6 worm cellular contexts compared by ENCODE assay signal in the genomic region with DNA sequence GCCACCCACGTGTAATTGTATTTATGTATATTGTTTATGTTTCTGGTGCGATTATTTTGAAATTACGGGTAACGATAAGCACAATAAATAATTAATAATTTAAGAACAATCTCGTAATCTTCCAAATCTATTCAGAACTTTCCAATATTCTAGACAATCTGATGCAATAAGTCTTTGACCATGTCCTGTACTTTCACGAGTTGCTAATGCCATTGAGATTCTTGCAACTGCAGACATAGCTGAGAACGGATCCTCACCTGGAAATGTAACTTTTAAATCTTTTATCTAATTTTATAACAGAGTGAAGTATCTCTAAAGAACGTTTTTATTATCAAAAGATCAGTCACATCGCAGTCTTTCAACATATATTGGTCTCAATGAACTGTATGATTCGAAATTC.
TF ChIP-seq lines count a peak whose summit lies in the region.

No protein-coding gene starts in this region.

TF ChIP-seq in whole organism, L2 larva, 48 proteins besides CTCF, POLR2A, EP300 and RAD21:
- no peak for TF ChIP-seq crh-2 (tag; optimal IDR thresholded peaks at IDR 0.05; lab: Kevin White, UChicago)
- no peak for TF ChIP-seq nhr-21 (tag; optimal IDR thresholded peaks at IDR 0.05; lab: Kevin White, UChicago)
- TF ChIP-seq mdl-1 (tag; optimal IDR thresholded peaks at IDR 0.05; lab: Kevin White, UChicago): no peak
- peak; percentile 60 for TF ChIP-seq ama-1 (optimal IDR thresholded peaks at IDR 0.05; lab: Kevin White, UChicago)
- TF ChIP-seq C34F6.9 (tag; optimal IDR thresholded peaks at IDR 0.05; lab: Kevin White, UChicago): no peak
- TF ChIP-seq blmp-1 (tag; optimal IDR thresholded peaks at IDR 0.05; lab: Kevin White, UChicago; ENCODE audit: insufficient read depth): no peak
- no peak for TF ChIP-seq lsy-2 (tag; optimal IDR thresholded peaks at IDR 0.05; lab: Kevin White, UChicago)
- TF ChIP-seq nhr-12 (tag; optimal IDR thresholded peaks at IDR 0.05; lab: Kevin White, UChicago): no peak
- TF ChIP-seq mab-5 (tag; optimal IDR thresholded peaks at IDR 0.05; lab: Kevin White, UChicago): no peak
TF ChIP-seq in whole organism, L2 larva: peak in this region for 1.

TF ChIP-seq in whole organism, L3 larva, 47 proteins besides CTCF, POLR2A, EP300 and RAD21:
- TF ChIP-seq nhr-43 (tag; optimal IDR thresholded peaks at IDR 0.05; lab: Kevin White, UChicago; ENCODE audit: poor library complexity, severe bottlenecking) (peak; percentile 1), ama-1 (optimal IDR thresholded peaks at IDR 0.05; lab: Kevin White, UChicago) (peak; percentile 76), lin-39 (tag; optimal IDR thresholded peaks at IDR 0.05; lab: Kevin White, UChicago) (no peak)
TF ChIP-seq in whole organism, L3 larva: peak in this region for 2.

TF ChIP-seq in whole organism, L4 larva, 104 proteins besides CTCF, POLR2A, EP300 and RAD21:
- TF ChIP-seq tra-1 (GFP tag; IDR thresholded peaks at IDR 0.05; lab: Robert Waterston, UW) (no peak), unc-130 (GFP tag; optimal IDR thresholded peaks at IDR 0.05; lab: Kevin White, UChicago) (no peak), lim-7 (GFP tag; IDR thresholded peaks at IDR 0.05; lab: Robert Waterston, UW) (no peak), hif-1 (tag; optimal IDR thresholded peaks at IDR 0.05; lab: Kevin White, UChicago) (peak in 1 of 2 experiments; percentile 38), nhr-10 (tag; optimal IDR thresholded peaks at IDR 0.05; lab: Kevin White, UChicago) (no peak), nhr-111 (GFP tag; optimal IDR thresholded peaks at IDR 0.05; lab: Kevin White, UChicago) (no peak), aly-2 (tag; optimal IDR thresholded peaks at IDR 0.05; lab: Kevin White, UChicago) (no peak), dmd-6 (GFP tag; IDR thresholded peaks at IDR 0.05; lab: Robert Waterston, UW) (no peak; the same call in 1 of the 2 replicates), dve-1 (tag; optimal IDR thresholded peaks at IDR 0.05; lab: Kevin White, UChicago; ENCODE audit: insufficient read depth) (no peak), aha-1 (tag; lab: Kevin White, UChicago) (no peak), zip-2 (tag; optimal IDR thresholded peaks at IDR 0.05; lab: Kevin White, UChicago) (no peak), nhr-102 (tag; optimal IDR thresholded peaks at IDR 0.05; lab: Kevin White, UChicago) (no peak), lin-38 (GFP tag; IDR thresholded peaks at IDR 0.05; lab: Robert Waterston, UW) (0 out of 2 replicates have a peak, but pooled peaks have one; percentile 8), nhr-25 (tag; optimal IDR thresholded peaks at IDR 0.05; lab: Kevin White, UChicago; ENCODE audit: borderline replicate concordance, insufficient read depth) (no peak), F37D6.2 (tag; optimal IDR thresholded peaks at IDR 0.05; lab: Kevin White, UChicago) (no peak), Y105C5A.15 (GFP tag; IDR thresholded peaks at IDR 0.05; lab: Robert Waterston, UW) (no peak)

TF ChIP-seq in whole organism, early embryonic, 17 proteins besides CTCF, POLR2A, EP300 and RAD21:
- TF ChIP-seq ama-1 (optimal IDR thresholded peaks at IDR 0.05; lab: Kevin White, UChicago) (peak; percentile 26), tra-4 (tag; optimal IDR thresholded peaks at IDR 0.05; lab: Kevin White, UChicago) (no peak), tbx-37 (GFP tag; conservative IDR thresholded peaks at IDR 0.05; lab: Robert Waterston, UW) (no peak)

TF ChIP-seq in whole organism, late embryonic, 69 proteins besides CTCF, POLR2A, EP300 and RAD21:
- TF ChIP-seq ama-1 (optimal IDR thresholded peaks at IDR 0.05; lab: Kevin White, UChicago) (peak; percentile 52), mec-3 (tag; optimal IDR thresholded peaks at IDR 0.05; lab: Kevin White, UChicago; ENCODE audit: borderline replicate concordance) (no peak)

TF ChIP-seq in whole organism, young adult, 124 proteins besides CTCF, POLR2A, EP300 and RAD21:
- TF ChIP-seq ztf-28 (GFP tag; IDR thresholded peaks at IDR 0.05; lab: Robert Waterston, UW): no peak
- peak; percentile 67 for TF ChIP-seq ama-1 (optimal IDR thresholded peaks at IDR 0.05; lab: Kevin White, UChicago)
- TF ChIP-seq ama-1 (GFP tag; optimal IDR thresholded peaks at IDR 0.05; lab: Kevin White, UChicago): no peak
